Fruit fly (Drosophila melanogaster) whole organism, adult: ENCODE measurements around the gene CG42671.

Experiments used
- CG5204 ChIP-seq: fragments of 200-800 bp; sonication (Bioruptor generic); optimal IDR thresholded peaks from 2 replicates; lab custom pipeline; 2016; ENCODE audit warnings: missing biosample characterization, missing genetic modification characterization
- bab1 ChIP-seq: fragments of 200-800 bp; sonication (Bioruptor generic); optimal IDR thresholded peaks from 3 replicates; lab custom pipeline; 2019; ENCODE audit warnings: missing biosample characterization, mild to moderate bottlenecking, missing genetic modification characterization, moderate library complexity
- cic ChIP-seq: fragments of 200-800 bp; sonication (Bioruptor generic); optimal IDR thresholded peaks from 2 replicates; lab custom pipeline; 2017; ENCODE audit warnings: missing biosample characterization, mild to moderate bottlenecking, missing genetic modification characterization, moderate library complexity

- no peak for TF ChIP-seq CG5204 (GFP tag; lab: Kevin White, UChicago)
- TF ChIP-seq cic, result peak; percentile 80
- no peak for TF ChIP-seq bab1 (GFP tag; lab: Kevin White, UChicago)
Measured at dm6 chr3L:11239191-11239641, 24.9 kb downstream of the CG42671 start.
